Fruit fly (Drosophila melanogaster): ENCODE data around the gene Sprn.

- TF ChIP-seq CG5204 (GFP tag; optimal IDR thresholded peaks at IDR 0.05), result no peak
- no peak for TF ChIP-seq Clk (GFP tag; optimal IDR thresholded peaks at IDR 0.05)
- TF ChIP-seq cic (GFP tag; optimal IDR thresholded peaks at IDR 0.05), result no peak
- TF ChIP-seq CG7045 (GFP tag; optimal IDR thresholded peaks at IDR 0.05), result no peak
- no peak for TF ChIP-seq CG33017 (tag; optimal IDR thresholded peaks at IDR 0.05)
Observed at dm6 chr3L:11892766-11893165, 13.9 kb downstream of the Sprn start.
